Worm (Caenorhabditis elegans): Measurements from ENCODE around the gene Y56A3A.31.

Y56A3A.31 gene

ce11 chrIII:12022281-12022680 is 48.0 kb downstream of the Y56A3A.31 start:
- TF ChIP-seq aha-1 (tag) (peak; percentile 77), set-16 (GFP tag; IDR thresholded peaks at IDR 0.05) (peak; percentile 51; the same call in 1 of the 2 replicates), lin-38 (GFP tag; IDR thresholded peaks at IDR 0.05) (no peak), spr-3 (GFP tag; optimal IDR thresholded peaks at IDR 0.05) (no peak)

ce11 chrIII:12028769-12029168 is 54.5 kb downstream of the Y56A3A.31 start, which contains the start of gene Y79H2A.12:
Y79H2A.12 (minus strand) TSS chrIII:12028869.
- TF ChIP-seq ceh-62 (tag; optimal IDR thresholded peaks at IDR 0.05) = no peak
- TF ChIP-seq nhr-77 (tag; optimal IDR thresholded peaks at IDR 0.05) = no peak
- no peak for TF ChIP-seq snpc-4 (tag; optimal IDR thresholded peaks at IDR 0.05)
- TF ChIP-seq duxl-1 (tag; optimal IDR thresholded peaks at IDR 0.05; ENCODE audit: poor library complexity) = no peak
- TF ChIP-seq daf-12 (tag; optimal IDR thresholded peaks at IDR 0.05) = no peak
- TF ChIP-seq unc-130 (GFP tag; optimal IDR thresholded peaks at IDR 0.05) = no peak
- no peak for TF ChIP-seq daf-19 (GFP tag; conservative IDR thresholded peaks at IDR 0.05)
- no peak for TF ChIP-seq nhr-237 (tag; optimal IDR thresholded peaks at IDR 0.05)
- no peak for TF ChIP-seq Y5F2A.4 (GFP tag; optimal IDR thresholded peaks at IDR 0.05)
- TF ChIP-seq dmd-6 (GFP tag; IDR thresholded peaks at IDR 0.05) = no peak
- TF ChIP-seq D1046.2 (GFP tag; IDR thresholded peaks at IDR 0.05) = no peak

ce11 chrIII:12030669-12031068 is 56.4 kb downstream of the Y56A3A.31 start, which contains the start of gene Y79H2A.2:
Y79H2A.2 (minus strand) TSS chrIII:12030769.
- no peak for TF ChIP-seq hif-1 (tag; optimal IDR thresholded peaks at IDR 0.05)
- TF ChIP-seq dve-1 (tag; optimal IDR thresholded peaks at IDR 0.05; ENCODE audit: insufficient read depth) = peak; percentile 16

ce11 chrIII:12033259-12033658 is 59.0 kb downstream of the Y56A3A.31 start:
- TF ChIP-seq F37D6.2 (tag; optimal IDR thresholded peaks at IDR 0.05) = no peak
- TF ChIP-seq mdl-1 (tag; optimal IDR thresholded peaks at IDR 0.05) = no peak
- no peak for TF ChIP-seq hmg-1.1 (GFP tag; IDR thresholded peaks at IDR 0.05)
- TF ChIP-seq duxl-1 (tag; optimal IDR thresholded peaks at IDR 0.05; ENCODE audit: poor library complexity) = no peak
- TF ChIP-seq lin-38 (GFP tag; IDR thresholded peaks at IDR 0.05) = no peak

- TF ChIP-seq aha-1 (tag) = peak; percentile 86
- TF ChIP-seq mdt-29 (GFP tag; IDR thresholded peaks at IDR 0.05) = no peak
- no peak for TF ChIP-seq dmd-9 (GFP tag; IDR thresholded peaks at IDR 0.05)
- peak; percentile 90 for TF ChIP-seq set-16 (GFP tag; IDR thresholded peaks at IDR 0.05)
- TF ChIP-seq ceh-20 (GFP tag; IDR thresholded peaks at IDR 0.05) = no peak
- no peak for TF ChIP-seq dpl-1 (GFP tag; optimal IDR thresholded peaks at IDR 0.05)
- TF ChIP-seq lin-13 (GFP tag; optimal IDR thresholded peaks at IDR 0.05) = no peak
- TF ChIP-seq ztf-11 (tag; optimal IDR thresholded peaks at IDR 0.05) = no peak
- no peak for TF ChIP-seq arid-1 (GFP tag; conservative IDR thresholded peaks at IDR 0.05)
- TF ChIP-seq unc-62 (GFP tag; optimal IDR thresholded peaks at IDR 0.05 in 1 of 2) = peak in 1 of 2 experiments; percentile 13
- TF ChIP-seq unc-62 (tag; optimal IDR thresholded peaks at IDR 0.05) = no peak
- TF ChIP-seq daf-16 (GFP tag; optimal IDR thresholded peaks at IDR 0.05) = no peak
- no peak for TF ChIP-seq daf-16 (tag; optimal IDR thresholded peaks at IDR 0.05)
- no peak for TF ChIP-seq dve-1 (tag; optimal IDR thresholded peaks at IDR 0.05; ENCODE audit: insufficient read depth)
- TF ChIP-seq sdz-12 (GFP tag; optimal IDR thresholded peaks at IDR 0.05) = peak; percentile 26
Measured at ce11 chrIII:12034311-12034710, 60.0 kb downstream of the Y56A3A.31 start.

ce11 chrIII:12037217-12037616 is 62.9 kb downstream of the Y56A3A.31 start:
- TF ChIP-seq lin-29 (GFP tag; IDR thresholded peaks at IDR 0.05) (no peak), set-16 (GFP tag; IDR thresholded peaks at IDR 0.05) (peak; percentile 88)
